Fruit fly (Drosophila melanogaster) whole organism, embryonic: ENCODE results near the gene CG17564.

Experiments used
- CG18262 ChIP-seq: fragments of 200-800 bp; optimal IDR thresholded peaks from 3 replicates; lab custom pipeline; 2019; ENCODE audit warnings: missing biosample characterization, mild to moderate bottlenecking, missing genetic modification characterization, moderate library complexity
- CoRest ChIP-seq: fragments of 200-800 bp; sonication (Bioruptor generic); optimal IDR thresholded peaks from 3 replicates; lab custom pipeline; 2018; ENCODE audit warnings: missing biosample characterization, mild to moderate bottlenecking, missing genetic modification characterization, moderate library complexity
- Taf1 ChIP-seq: fragments of 200-800 bp; sonication (Bioruptor generic); IDR thresholded peaks from 2 replicates; pipeline ENCODE4 v1.3.6; 2022; ENCODE audit warnings: missing biosample characterization, missing genetic modification characterization

DNA sequence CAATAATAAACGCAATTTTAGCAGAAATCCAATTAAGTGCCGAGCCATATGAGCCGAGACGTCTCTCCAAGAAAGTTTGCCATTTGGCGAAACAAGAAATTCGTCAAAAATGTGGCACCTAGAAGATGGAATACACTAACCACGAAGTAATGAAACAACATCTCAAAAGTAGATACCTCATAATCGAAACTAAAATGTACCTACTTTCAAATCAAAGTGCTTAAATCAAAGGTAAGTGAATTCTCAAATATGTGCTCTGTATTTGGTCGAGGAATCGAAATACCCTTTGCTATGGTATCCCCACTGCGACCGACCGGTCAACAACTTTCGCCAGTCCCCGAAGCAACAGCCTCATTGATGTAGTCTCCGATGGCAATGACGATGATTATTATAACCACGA, 7.9 kb upstream of the CG17564 start:
- TF ChIP-seq Taf1 (GFP tag; lab: Robert Waterston, UW): no peak
- no peak for TF ChIP-seq CoRest (tag; lab: Kevin White, UChicago)
- no peak for TF ChIP-seq CG18262 (tag; lab: Kevin White, UChicago)
